Worm (Caenorhabditis elegans): ENCODE measurements around the gene lron-7.

Gene lron-7

DNA sequence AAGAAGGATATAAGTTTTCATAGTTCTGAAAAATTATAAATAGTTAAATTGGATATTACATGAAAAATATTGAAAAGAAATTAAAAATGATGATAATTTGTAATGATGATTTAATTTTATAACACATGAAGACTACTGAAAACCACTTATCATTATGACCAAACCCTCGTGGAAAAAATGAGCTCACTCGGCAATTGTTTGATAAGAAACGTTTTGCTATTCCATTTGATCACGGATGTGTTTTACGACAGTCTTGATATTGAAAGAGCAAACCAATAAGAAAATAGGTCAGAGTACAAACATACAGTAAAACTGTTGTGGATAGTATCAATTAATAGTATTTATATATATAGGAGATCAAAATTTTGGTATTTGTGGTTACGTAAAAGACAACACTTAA lies 23.4 kb downstream of the lron-7 start, which contains the start of gene spp-3:
Gene spp-3, minus strand, starts transcription at position 25 of the 400 bp plus-strand sequence.
- no peak for TF ChIP-seq F55B11.4 (tag; optimal IDR thresholded peaks at IDR 0.05; ENCODE audit: borderline replicate concordance, insufficient read depth)
- TF ChIP-seq lsl-1 (GFP tag; optimal IDR thresholded peaks at IDR 0.05): no peak
- TF ChIP-seq hmg-20 (GFP tag; IDR thresholded peaks at IDR 0.05): no peak
- TF ChIP-seq dpff-1 (tag; optimal IDR thresholded peaks at IDR 0.05): no peak
- TF ChIP-seq cebp-1 (GFP tag; IDR thresholded peaks at IDR 0.05): no peak
- peak; percentile 40 for TF ChIP-seq cebp-1 (tag; optimal IDR thresholded peaks at IDR 0.05)
- TF ChIP-seq ztf-6 (GFP tag; IDR thresholded peaks at IDR 0.05): no peak
- TF ChIP-seq chd-7 (tag; optimal IDR thresholded peaks at IDR 0.05): no peak
- no peak for TF ChIP-seq efl-1 (GFP tag; optimal IDR thresholded peaks at IDR 0.05)
- TF ChIP-seq B0035.1 (tag; optimal IDR thresholded peaks at IDR 0.05): no peak
- TF ChIP-seq rec-8 (tag; optimal IDR thresholded peaks at IDR 0.05): no peak
- 0 out of 2 replicates have a peak, but pooled peaks have one; percentile 5 for TF ChIP-seq madf-6 (GFP tag; IDR thresholded peaks at IDR 0.05)
- no peak for TF ChIP-seq madf-3 (GFP tag; IDR thresholded peaks at IDR 0.05)
- TF ChIP-seq F23B12.7 (tag; optimal IDR thresholded peaks at IDR 0.05; ENCODE audit: insufficient read depth): no peak
- TF ChIP-seq atf-7 (tag; optimal IDR thresholded peaks at IDR 0.05): peak; percentile 20
- no peak for TF ChIP-seq ztf-18 (tag; optimal IDR thresholded peaks at IDR 0.05)
- TF ChIP-seq egl-44 (GFP tag; IDR thresholded peaks at IDR 0.05): no peak
- peak; percentile 65 for TF ChIP-seq ets-4 (GFP tag; optimal IDR thresholded peaks at IDR 0.05)
- TF ChIP-seq bed-1 (GFP tag; IDR thresholded peaks at IDR 0.05): no peak
- no peak for TF ChIP-seq mcd-1 (GFP tag; IDR thresholded peaks at IDR 0.05)
- no peak for TF ChIP-seq C06A6.2 (GFP tag; conservative IDR thresholded peaks at IDR 0.05)
- TF ChIP-seq F33H1.4 (GFP tag; IDR thresholded peaks at IDR 0.05): no peak
- 0 out of 2 replicates have a peak, but pooled peaks have one; percentile 56 for TF ChIP-seq nfyb-1 (GFP tag; IDR thresholded peaks at IDR 0.05)
- TF ChIP-seq K12H6.12 (tag; optimal IDR thresholded peaks at IDR 0.05): no peak
- no peak for TF ChIP-seq egl-18 (GFP tag; IDR thresholded peaks at IDR 0.05)
- TF ChIP-seq bed-2 (GFP tag; IDR thresholded peaks at IDR 0.05): no peak
- peak; percentile 82 for TF ChIP-seq nhr-80 (tag; optimal IDR thresholded peaks at IDR 0.05)
- no peak for TF ChIP-seq gei-17 (GFP tag; optimal IDR thresholded peaks at IDR 0.05)
- no peak for TF ChIP-seq madf-10 (tag; optimal IDR thresholded peaks at IDR 0.05)

DNA sequence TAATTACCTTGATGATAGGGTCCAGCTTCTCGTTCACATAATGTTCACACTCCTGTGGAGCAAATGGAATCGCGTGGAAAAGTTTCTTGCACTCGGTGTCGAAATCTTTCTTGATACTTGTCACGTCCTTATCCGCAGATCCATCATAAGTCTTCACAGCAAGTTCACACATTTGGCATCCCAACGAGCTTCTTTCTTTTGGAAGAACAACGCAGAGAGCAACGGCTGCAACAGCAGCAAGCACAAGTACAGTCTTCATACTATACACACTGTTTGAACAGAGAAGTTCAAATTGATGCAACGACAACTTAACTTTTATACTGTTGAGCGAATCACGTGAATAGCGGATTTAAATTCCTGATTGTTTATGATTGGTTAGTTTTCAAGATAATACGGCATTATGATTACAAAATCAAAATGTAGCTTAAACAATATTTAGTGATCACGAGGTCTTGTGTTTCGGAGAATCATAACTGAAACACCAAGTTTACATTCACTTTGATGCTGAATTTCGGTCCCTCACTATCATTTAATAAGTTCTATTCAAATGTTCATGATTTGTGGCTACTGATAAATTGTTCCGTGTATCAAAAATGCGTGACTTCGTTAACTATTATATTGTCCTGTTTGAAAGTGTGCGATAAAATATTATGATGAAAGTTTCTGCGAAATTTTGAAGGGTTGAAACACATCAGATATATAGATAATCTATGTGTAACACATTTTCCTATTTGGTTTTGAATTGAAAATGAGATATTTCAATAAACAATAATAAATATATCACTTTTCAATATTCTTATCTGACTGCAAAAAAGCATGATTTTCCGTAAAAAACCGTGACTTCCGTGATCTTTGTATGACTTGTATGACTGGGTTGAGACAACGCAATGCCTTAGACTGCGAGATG lies 24.8 kb downstream of the lron-7 start, which contains the start of the genes spp-2 and spp-6:
Gene spp-2, minus strand, starts transcription at position 334 of the 907 bp plus-strand sequence.
Gene spp-6, plus strand, starts transcription at position 857 of the 907 bp plus-strand sequence.
- 0 out of 2 replicates have a peak, but pooled peaks have one; percentile 21 for TF ChIP-seq egl-44 (GFP tag; IDR thresholded peaks at IDR 0.05)
- no peak for TF ChIP-seq tlf-1 (GFP tag; optimal IDR thresholded peaks at IDR 0.05)
- TF ChIP-seq cebp-2 (GFP tag; IDR thresholded peaks at IDR 0.05): 0 out of 2 replicates have a peak, but pooled peaks have one; percentile 24
- TF ChIP-seq ceh-79 (tag; optimal IDR thresholded peaks at IDR 0.05): no peak
- TF ChIP-seq mcd-1 (GFP tag; IDR thresholded peaks at IDR 0.05): 0 out of 2 replicates have a peak, but pooled peaks have one; percentile 16
- no peak for TF ChIP-seq Y56A3A.18 (GFP tag; IDR thresholded peaks at IDR 0.05)
- TF ChIP-seq akir-1 (GFP tag; optimal IDR thresholded peaks at IDR 0.05): no peak
- TF ChIP-seq T07F8.4 (tag; optimal IDR thresholded peaks at IDR 0.05): no peak
- TF ChIP-seq mes-4 (tag; optimal IDR thresholded peaks at IDR 0.05): no peak
- no peak for TF ChIP-seq efl-1 (GFP tag; optimal IDR thresholded peaks at IDR 0.05)
- no peak for TF ChIP-seq cebp-1 (GFP tag; IDR thresholded peaks at IDR 0.05)
- TF ChIP-seq cebp-1 (tag; optimal IDR thresholded peaks at IDR 0.05): peak; percentile 24
- TF ChIP-seq nhr-80 (tag; optimal IDR thresholded peaks at IDR 0.05): peak; percentile 74
- no peak for TF ChIP-seq lin-35 (GFP tag; optimal IDR thresholded peaks at IDR 0.05)
- no peak for TF ChIP-seq hlh-12 (tag; optimal IDR thresholded peaks at IDR 0.05)
- no peak for TF ChIP-seq F57C9.4 (tag; optimal IDR thresholded peaks at IDR 0.05)
- peak; percentile 80 for TF ChIP-seq nfyb-1 (GFP tag; IDR thresholded peaks at IDR 0.05)
- peak; percentile 3 for TF ChIP-seq ZK185.1 (tag; optimal IDR thresholded peaks at IDR 0.05; ENCODE audit: poor library complexity, severe bottlenecking)
- peak; percentile 24 for TF ChIP-seq lin-54 (GFP tag; optimal IDR thresholded peaks at IDR 0.05)
- TF ChIP-seq rcor-1 (GFP tag; IDR thresholded peaks at IDR 0.05): no peak
- no peak for TF ChIP-seq hrde-1 (tag; optimal IDR thresholded peaks at IDR 0.05; ENCODE audit: borderline replicate concordance)
- TF ChIP-seq ztf-6 (GFP tag; IDR thresholded peaks at IDR 0.05): no peak
- no peak for TF ChIP-seq chd-7 (tag; optimal IDR thresholded peaks at IDR 0.05)
- TF ChIP-seq Y53F4B.3 (GFP tag; IDR thresholded peaks at IDR 0.05): no peak
- TF ChIP-seq nhr-179 (tag; optimal IDR thresholded peaks at IDR 0.05): no peak
